Fruit fly (Drosophila melanogaster) whole organism, embryonic: ENCODE measurements around the gene CG32301.

Experiments
- CG16863 ChIP-seq: fragments of 200-800 bp; sonication (Bioruptor generic); optimal IDR thresholded peaks from 3 replicates; lab custom pipeline; 2016; ENCODE audit warnings: missing biosample characterization, missing genetic modification characterization
- CG42726 ChIP-seq: fragments of 200-800 bp; sonication (Bioruptor generic); IDR thresholded peaks from 2 replicates; pipeline ENCODE4 v1.3.6; 2022; ENCODE audit warnings: missing biosample characterization, missing genetic modification characterization; ENCODE audit not compliant: partially characterized antibody
- CG6791 ChIP-seq: fragments of 200-800 bp; sonication (Bioruptor generic); IDR thresholded peaks from 3 replicates; pipeline ENCODE4 v1.3.6; 2022; ENCODE audit warnings: missing biosample characterization, missing genetic modification characterization; ENCODE audit not compliant: partially characterized antibody
- CG7987 ChIP-seq: fragments of 200-800 bp; sonication (Bioruptor generic); optimal IDR thresholded peaks from 2 replicates; lab custom pipeline; 2018; ENCODE audit warnings: missing biosample characterization, mild to moderate bottlenecking, missing genetic modification characterization, moderate library complexity
- GATAe ChIP-seq: fragments of 200-800 bp; sonication (Bioruptor generic); conservative IDR thresholded peaks from 2 replicates; pipeline ENCODE4 v1.3.6; 2022; ENCODE audit warnings: missing biosample characterization, missing genetic modification characterization
- hkb ChIP-seq, 2 experiments: fragments of 200-800 bp in 1 of 2; fragments of >200 bp in 1 of 2; sonication (Bioruptor generic) in 1 of 2; IDR thresholded peaks in 1 of 2; optimal IDR thresholded peaks in 1 of 2; 2 replicates each; pipeline versions ENCODE4 v1.3.6 to Lab custom; 2017 to 2022; ENCODE audit warnings: missing biosample characterization in 1 of 2, missing genetic modification characterization in 1 of 2
- kay ChIP-seq: fragments of 200-800 bp; sonication (Bioruptor generic); optimal IDR thresholded peaks from 2 replicates; lab custom pipeline; 2016; ENCODE audit warnings: missing biosample characterization, missing genetic modification characterization

- TF ChIP-seq CG7987 (GFP tag; lab: Kevin White, UChicago) = peak; percentile 14
- TF ChIP-seq CG42726 (GFP tag; lab: Robert Waterston, UW) = peak; percentile 98
- TF ChIP-seq CG16863 = peak; percentile 26
- TF ChIP-seq CG6791 = peak; percentile 97
- no peak for TF ChIP-seq GATAe (GFP tag; lab: Robert Waterston, UW)
- TF ChIP-seq kay (GFP tag; lab: Kevin White, UChicago) = no peak
- TF ChIP-seq hkb (optimal IDR thresholded peaks at IDR 0.05; lab: Kevin White, UChicago) = peak; percentile 76
- no peak for TF ChIP-seq hkb (GFP tag; IDR thresholded peaks at IDR 0.05; lab: Robert Waterston, UW)
Measured at dm6 chr3L:2265692-2266444, 21.6 kb downstream of the CG32301 start, which contains the start of the genes ecd and CG13806.
